Fruit fly (Drosophila melanogaster) S2 (cell line): ENCODE results near the gene Patj.

Experiments
- CG8478 ChIP-seq: fragments of >200 bp; optimal IDR thresholded peaks from 2 replicates; lab custom pipeline; 2018
- CTCF ChIP-seq, 2 experiments: fragments of >200 bp; optimal IDR thresholded peaks; 2 replicates each; lab custom pipeline; 2018

DNA sequence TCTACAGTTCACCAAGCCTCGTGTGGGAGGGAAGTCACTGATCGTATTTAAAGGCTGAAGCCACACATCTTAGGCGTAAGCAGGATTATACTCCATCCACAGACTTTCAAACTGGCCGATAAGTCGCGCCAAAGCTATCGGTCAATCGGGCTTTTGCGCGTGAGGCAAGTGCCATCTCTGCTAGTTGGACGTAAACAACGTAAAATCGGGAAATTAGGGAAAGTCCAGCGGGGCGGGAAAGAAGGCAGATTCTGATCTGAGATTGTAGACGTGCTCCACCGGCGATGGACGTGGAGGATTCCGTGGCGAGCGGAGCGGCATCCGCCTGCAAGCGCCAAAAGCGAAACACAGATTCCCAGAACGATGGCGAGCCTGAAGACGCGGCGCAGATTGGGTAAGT is 42.5 kb upstream of the Patj start, which contains the start of gene CG8001:
- TF ChIP-seq CG8478 (lab: Kevin White, UChicago) (no peak), CTCF (optimal IDR thresholded peaks at IDR 0.05; lab: Kevin White, UChicago) (no peak)
